Fruit fly (Drosophila melanogaster) whole organism, embryonic: Measurements from ENCODE around the gene CG46308.

ENCODE experiments used
- Aef1 ChIP-seq: fragments of 200-800 bp; sonication (Bioruptor generic); IDR thresholded peaks from 3 replicates; pipeline ENCODE4 v1.3.6; 2022; ENCODE audit warnings: missing biosample characterization, missing genetic modification characterization
- Asciz ChIP-seq: fragments of 200-800 bp; sonication (Bioruptor generic); optimal IDR thresholded peaks from 2 replicates; lab custom pipeline; 2017; ENCODE audit warnings: missing biosample characterization, mild to moderate bottlenecking, missing genetic modification characterization, missing genetic modification reagents
- B-H2 ChIP-seq: fragments of 200-800 bp; sonication (Bioruptor generic); optimal IDR thresholded peaks from 2 replicates; lab custom pipeline; 2018; ENCODE audit warnings: missing biosample characterization, mild to moderate bottlenecking, missing genetic modification characterization
- Bgb ChIP-seq: fragments of 200-800 bp; sonication (Bioruptor generic); IDR thresholded peaks from 2 replicates; pipeline ENCODE4 v1.3.6; 2022; ENCODE audit warnings: missing biosample characterization, missing genetic modification characterization; ENCODE audit not compliant: partially characterized antibody
- Blimp-1 ChIP-seq: fragments of 200-800 bp; sonication (Bioruptor generic); optimal IDR thresholded peaks from 3 replicates; lab custom pipeline; 2018; ENCODE audit warnings: missing biosample characterization, missing genetic modification characterization, mild to moderate bottlenecking, moderate library complexity, missing genetic modification reagents
- CG11696 ChIP-seq: fragments of 200-800 bp; sonication (Bioruptor generic); IDR thresholded peaks from 2 replicates; pipeline ENCODE4 v1.3.6; 2022; ENCODE audit warnings: missing biosample characterization, missing genetic modification characterization
- CG12659 ChIP-seq: fragments of 200-800 bp; sonication (Bioruptor generic); optimal IDR thresholded peaks from 3 replicates; lab custom pipeline; 2017; ENCODE audit warnings: mild to moderate bottlenecking, missing biosample characterization, missing genetic modification reagents, missing genetic modification characterization
- CG1529 ChIP-seq: fragments of 200-800 bp; sonication (Bioruptor generic); optimal IDR thresholded peaks from 3 replicates; lab custom pipeline; 2018; ENCODE audit warnings: missing biosample characterization, missing genetic modification characterization
- CG15601 ChIP-seq: fragments of 200-800 bp; sonication (Bioruptor generic); optimal IDR thresholded peaks from 3 replicates; lab custom pipeline; 2019; ENCODE audit warnings: missing biosample characterization, mild to moderate bottlenecking, missing genetic modification characterization, moderate library complexity
- CG16815 ChIP-seq: fragments of 200-800 bp; sonication (Bioruptor generic); optimal IDR thresholded peaks from 3 replicates; lab custom pipeline; 2017; ENCODE audit warnings: missing biosample characterization, mild to moderate bottlenecking, missing genetic modification characterization
- CG17385 ChIP-seq: fragments of 200-800 bp; sonication (Bioruptor generic); optimal IDR thresholded peaks from 3 replicates; lab custom pipeline; 2018; ENCODE audit warnings: missing biosample characterization, mild to moderate bottlenecking, missing genetic modification characterization
- CG1792 ChIP-seq: fragments of 200-800 bp; sonication (Bioruptor generic); optimal IDR thresholded peaks from 2 replicates; lab custom pipeline; 2016; ENCODE audit warnings: missing biosample characterization, missing genetic modification characterization
- CG2199 ChIP-seq: fragments of 200-800 bp; sonication (Bioruptor generic); IDR thresholded peaks from 3 replicates; pipeline ENCODE4 v1.3.6; 2022; ENCODE audit warnings: missing biosample characterization, missing genetic modification characterization
- CG2678 ChIP-seq: fragments of 200-800 bp; sonication (Bioruptor generic); optimal IDR thresholded peaks from 3 replicates; lab custom pipeline; 2019; ENCODE audit warnings: missing biosample characterization, mild to moderate bottlenecking, missing genetic modification characterization, moderate library complexity
- CG2875 ChIP-seq: fragments of 200-800 bp; sonication (Bioruptor generic); optimal IDR thresholded peaks from 2 replicates; lab custom pipeline; 2017; ENCODE audit warnings: missing biosample characterization, mild to moderate bottlenecking, missing genetic modification characterization, missing genetic modification reagents
- CG3065 ChIP-seq: fragments of 200-800 bp; sonication (Bioruptor generic); optimal IDR thresholded peaks from 2 replicates; lab custom pipeline; 2016; ENCODE audit warnings: missing biosample characterization, missing genetic modification characterization
- CG3407 ChIP-seq: fragments of 200-800 bp; sonication (Bioruptor generic); optimal IDR thresholded peaks from 2 replicates; lab custom pipeline; 2018; ENCODE audit warnings: missing biosample characterization, mild to moderate bottlenecking, missing genetic modification characterization
- CG3726 ChIP-seq: fragments of 200-800 bp; sonication (Bioruptor generic); IDR thresholded peaks from 3 replicates; pipeline ENCODE4, ENCODE4 v1.3.6; 2022; ENCODE audit warnings: missing biosample characterization, missing genetic modification characterization
- CG4282 ChIP-seq: fragments of 200-800 bp; sonication (Bioruptor generic); optimal IDR thresholded peaks from 2 replicates; lab custom pipeline; 2016; ENCODE audit warnings: missing biosample characterization, missing genetic modification characterization
- CG4820 ChIP-seq: fragments of 200-800 bp; sonication (Bioruptor generic); optimal IDR thresholded peaks from 3 replicates; lab custom pipeline; 2016; ENCODE audit warnings: missing biosample characterization, missing genetic modification characterization
- CG6689 ChIP-seq: fragments of 200-800 bp; sonication (Bioruptor generic); IDR thresholded peaks from 2 replicates; pipeline ENCODE4 v1.3.6; 2022; ENCODE audit warnings: missing biosample characterization, missing genetic modification characterization
- CG8290 ChIP-seq, 3 experiments: fragments of 200-800 bp; sonication (Bioruptor generic); optimal IDR thresholded peaks; 2 replicates each; lab custom pipeline; 2016 to 2019; ENCODE audit warnings: missing biosample characterization in 3 of 3, missing genetic modification characterization in 3 of 3, mild to moderate bottlenecking in 2 of 3, moderate library complexity in 1 of 3
- Dek ChIP-seq: fragments of 200-800 bp; sonication (Bioruptor generic); optimal IDR thresholded peaks from 3 replicates; lab custom pipeline; 2019; ENCODE audit warnings: missing biosample characterization, mild to moderate bottlenecking, missing genetic modification characterization, moderate library complexity
- Doc3 ChIP-seq: fragments of 200-800 bp; sonication (Bioruptor generic); IDR thresholded peaks from 3 replicates; pipeline ENCODE4 v1.3.6; 2022; ENCODE audit warnings: missing biosample characterization, missing genetic modification characterization; ENCODE audit not compliant: partially characterized antibody
- H2.0 ChIP-seq: fragments of 200-800 bp; sonication (Bioruptor generic); IDR thresholded peaks from 2 replicates; pipeline ENCODE4 v1.3.6; 2022; ENCODE audit warnings: missing biosample characterization, missing genetic modification characterization
- HLH3B ChIP-seq: fragments of 200-800 bp; sonication (Bioruptor generic); IDR thresholded peaks from 2 replicates; pipeline ENCODE4 v1.3.6; 2022; ENCODE audit warnings: missing biosample characterization, missing genetic modification characterization
- MESR4 ChIP-seq: fragments of 200-800 bp; sonication (Bioruptor generic); optimal IDR thresholded peaks from 2 replicates; lab custom pipeline; 2018; ENCODE audit warnings: missing biosample characterization, mild to moderate bottlenecking, missing genetic modification characterization, moderate library complexity
- Nf-YA ChIP-seq: fragments of 200-800 bp; sonication (Bioruptor generic); IDR thresholded peaks from 2 replicates; pipeline ENCODE4 v1.3.6; 2022; ENCODE audit warnings: missing biosample characterization, missing genetic modification characterization
- Opbp ChIP-seq: fragments of 200-800 bp; sonication (Bioruptor generic); IDR thresholded peaks from 3 replicates; pipeline ENCODE4 v1.3.6; 2022; ENCODE audit warnings: missing biosample characterization, missing genetic modification characterization; ENCODE audit not compliant: partially characterized antibody
- Poxn ChIP-seq: fragments of 200-800 bp; sonication (Bioruptor generic); IDR thresholded peaks from 2 replicates; pipeline ENCODE4 v1.3.6; 2022; ENCODE audit warnings: missing biosample characterization, missing genetic modification characterization
- btn ChIP-seq: fragments of 200-800 bp; sonication (Bioruptor generic); optimal IDR thresholded peaks from 2 replicates; lab custom pipeline; 2016; ENCODE audit warnings: missing biosample characterization, missing genetic modification characterization
- cg ChIP-seq: fragments of 200-800 bp; sonication (Bioruptor generic); optimal IDR thresholded peaks from 3 replicates; lab custom pipeline; 2019; ENCODE audit warnings: missing biosample characterization, mild to moderate bottlenecking, missing genetic modification characterization, moderate library complexity
- chn ChIP-seq: fragments of 200-800 bp; sonication (Bioruptor generic); optimal IDR thresholded peaks from 2 replicates; lab custom pipeline; 2016; ENCODE audit warnings: missing biosample characterization, missing genetic modification characterization
- exex ChIP-seq: fragments of 200-800 bp; sonication (Bioruptor generic); optimal IDR thresholded peaks from 4 replicates; lab custom pipeline; 2018; ENCODE audit warnings: missing biosample characterization, mild to moderate bottlenecking, missing genetic modification characterization, moderate library complexity
- gfzf ChIP-seq: fragments of 200-800 bp; sonication (Bioruptor generic); optimal IDR thresholded peaks from 2 replicates; lab custom pipeline; 2016; ENCODE audit warnings: missing biosample characterization, mild to moderate bottlenecking, missing genetic modification characterization, moderate library complexity
- gsb-n ChIP-seq: fragments of 200-800 bp; sonication (Bioruptor generic); optimal IDR thresholded peaks from 3 replicates; lab custom pipeline; 2018; ENCODE audit warnings: missing biosample characterization, mild to moderate bottlenecking, missing genetic modification characterization
- onecut ChIP-seq: fragments of 200-800 bp; sonication (Bioruptor generic); IDR thresholded peaks from 2 replicates; pipeline ENCODE4 v1.3.6; 2022; ENCODE audit warnings: missing biosample characterization, missing genetic modification characterization
- otp ChIP-seq: fragments of 200-800 bp; sonication (Bioruptor generic); IDR thresholded peaks from 3 replicates; pipeline ENCODE4, ENCODE4 v1.3.6; 2022; ENCODE audit warnings: missing biosample characterization, missing genetic modification characterization
- pan ChIP-seq, 4 experiments: fragments of >200 bp in 3 of 4; fragments of 200-800 bp in 1 of 4; sonication (Bioruptor generic) in 1 of 4; optimal IDR thresholded peaks in 3 of 4; IDR thresholded peaks in 1 of 4; 2 replicates each; pipeline versions ENCODE4 v1.3.6 to Lab custom; 2017 to 2022; ENCODE audit warnings: missing biosample characterization in 2 of 4, missing genetic modification characterization in 2 of 4, mixed read lengths in 1 of 4
- pfk ChIP-seq: fragments of 200-800 bp; sonication (Bioruptor generic); optimal IDR thresholded peaks from 2 replicates; lab custom pipeline; 2018; ENCODE audit warnings: missing biosample characterization, mild to moderate bottlenecking, missing genetic modification characterization, moderate library complexity
- repo ChIP-seq: fragments of 200-800 bp; sonication (Bioruptor generic); optimal IDR thresholded peaks from 2 replicates; lab custom pipeline; 2016; ENCODE audit warnings: missing biosample characterization, missing genetic modification characterization
- seq ChIP-seq: fragments of 200-800 bp; sonication (Bioruptor generic); IDR thresholded peaks from 2 replicates; pipeline ENCODE4 v1.3.6; 2022; ENCODE audit warnings: missing biosample characterization, missing genetic modification characterization
- sqz ChIP-seq: fragments of 200-800 bp; sonication (Bioruptor generic); optimal IDR thresholded peaks from 3 replicates; lab custom pipeline; 2018; ENCODE audit warnings: missing biosample characterization, mild to moderate bottlenecking, missing genetic modification characterization
- toy ChIP-seq: fragments of 200-800 bp; sonication (Bioruptor generic); IDR thresholded peaks from 2 replicates; pipeline ENCODE4 v1.3.6; 2022; ENCODE audit warnings: missing biosample characterization, missing genetic modification characterization
- trem ChIP-seq: fragments of 200-800 bp; optimal IDR thresholded peaks from 3 replicates; lab custom pipeline; 2019; ENCODE audit warnings: missing biosample characterization, mild to moderate bottlenecking, missing genetic modification characterization, moderate library complexity
- tx ChIP-seq: fragments of 200-800 bp; sonication (Bioruptor generic); optimal IDR thresholded peaks from 2 replicates; lab custom pipeline; 2016; ENCODE audit warnings: missing biosample characterization, missing genetic modification characterization
- zfh1 ChIP-seq: fragments of 200-800 bp; sonication (Bioruptor generic); IDR thresholded peaks from 3 replicates; pipeline ENCODE4 v1.3.6; 2022; ENCODE audit warnings: missing biosample characterization, missing genetic modification characterization

CG46308 gene

DNA sequence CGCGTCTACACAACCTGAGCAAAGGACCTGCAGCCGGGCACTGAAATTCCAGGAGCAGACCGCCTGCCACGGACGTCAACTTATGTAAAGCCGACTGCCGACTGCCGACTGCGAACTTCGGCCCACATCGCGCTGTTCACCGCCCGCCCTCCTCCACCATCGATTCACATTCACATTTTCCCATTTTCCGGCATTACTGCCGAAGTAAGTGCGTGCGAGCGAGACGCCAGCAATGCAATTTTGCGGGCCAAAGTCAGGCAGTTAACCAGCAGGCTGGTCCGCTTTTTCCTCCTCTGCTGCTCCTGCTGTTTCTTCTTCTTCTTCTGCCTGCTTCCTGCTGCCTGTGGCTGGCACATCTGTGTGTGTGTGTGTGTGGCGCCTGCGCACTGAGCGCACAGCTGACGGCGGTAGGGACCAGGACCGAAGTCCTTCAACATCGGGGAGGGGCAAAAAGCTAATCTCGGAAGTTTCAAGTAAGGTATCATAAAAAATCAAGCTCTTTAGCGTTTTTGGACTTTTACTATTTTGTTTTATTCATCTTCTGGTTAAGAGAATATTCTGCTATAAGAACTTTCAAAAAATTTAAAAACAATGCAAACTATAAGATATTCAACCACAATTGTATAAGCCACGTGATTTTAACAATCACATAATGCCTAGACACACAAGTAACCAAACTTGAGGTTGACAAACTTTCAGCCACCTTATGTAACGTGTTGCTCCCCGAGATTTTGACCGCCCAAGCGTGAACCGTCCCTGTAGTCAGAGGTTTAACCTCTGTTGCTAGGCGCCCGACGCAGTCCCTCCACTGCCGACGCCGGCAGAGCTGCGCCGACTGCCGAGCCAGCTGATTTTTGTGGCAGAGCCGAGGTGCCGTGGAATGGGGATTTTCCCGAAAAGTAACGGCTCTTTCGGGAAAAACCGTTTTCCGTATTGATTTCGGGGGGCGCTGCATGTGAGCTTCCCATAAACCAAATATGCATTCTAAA lies 86.5 kb downstream of the CG46308 start (continued):
- TF ChIP-seq B-H2 (GFP tag; lab: Kevin White, UChicago) (peak; percentile 21), Opbp (GFP tag; lab: Robert Waterston, UW) (peak; percentile 60; the same call in 1 of the 3 replicates), Dek (tag; lab: Kevin White, UChicago) (no peak), CG15601 (no peak), CG1792 (peak; percentile 23), MESR4 (no peak), CG2875 (GFP tag; lab: Kevin White, UChicago) (peak; percentile 11), seq (no peak), onecut (GFP tag; lab: Robert Waterston, UW) (peak; percentile 46; the same call in 1 of the 2 replicates), Bgb (GFP tag; lab: Robert Waterston, UW) (peak; percentile 40; the same call in 1 of the 2 replicates), CG6689 (GFP tag; lab: Robert Waterston, UW) (peak; percentile 34; the same call in 1 of the 2 replicates), Blimp-1 (GFP tag; lab: Kevin White, UChicago) (no peak), CG2678 (peak; percentile 72), H2.0 (GFP tag; lab: Robert Waterston, UW) (no peak), trem (tag; lab: Kevin White, UChicago) (peak; percentile 9), sqz (no peak), CG1529 (GFP tag; lab: Kevin White, UChicago) (no peak), zfh1 (GFP tag; lab: Robert Waterston, UW) (0 out of 3 replicates have a peak, but pooled peaks have one; percentile 7), CG3065 (GFP tag; lab: Kevin White, UChicago) (no peak), pan (optimal IDR thresholded peaks at IDR 0.05; lab: Kevin White, UChicago) (no peak), pan (GFP tag; optimal IDR thresholded peaks at IDR 0.05 in 1 of 2, IDR thresholded peaks at IDR 0.05 in 1 of 2) (no peak), Aef1 (GFP tag; lab: Robert Waterston, UW) (peak; percentile 7; the same call in 1 of the 3 replicates), CG8290 (GFP tag; optimal IDR thresholded peaks at IDR 0.05; lab: Kevin White, UChicago) (peak; percentile 41), CG8290 (tag; optimal IDR thresholded peaks at IDR 0.05; lab: Kevin White, UChicago) (peak in 1 of 2 experiments; percentile 32), tx (GFP tag; lab: Kevin White, UChicago) (peak; percentile 19), Doc3 (GFP tag; lab: Robert Waterston, UW) (no peak), toy (no peak), pfk (GFP tag; lab: Kevin White, UChicago) (no peak), exex (tag; lab: Kevin White, UChicago) (no peak), CG11696 (GFP tag; lab: Robert Waterston, UW) (no peak), CG4282 (no peak), CG3726 (GFP tag; lab: Robert Waterston, UW) (no peak), CG4820 (GFP tag; lab: Kevin White, UChicago) (no peak), otp (GFP tag; lab: Robert Waterston, UW) (no peak), CG17385 (GFP tag; lab: Kevin White, UChicago) (peak; percentile 77), CG16815 (GFP tag; lab: Kevin White, UChicago) (peak; percentile 68), repo (GFP tag; lab: Kevin White, UChicago) (peak; percentile 1), CG3407 (GFP tag; lab: Kevin White, UChicago) (no peak), gfzf (GFP tag; lab: Kevin White, UChicago) (no peak), Poxn (GFP tag; lab: Robert Waterston, UW) (no peak), Nf-YA (GFP tag; lab: Robert Waterston, UW) (no peak), btn (GFP tag; lab: Kevin White, UChicago) (no peak), Asciz (no peak), CG12659 (GFP tag; lab: Kevin White, UChicago) (peak; percentile 10), cg (peak; percentile 45), chn (GFP tag; lab: Kevin White, UChicago) (peak; percentile 26), gsb-n (tag; lab: Kevin White, UChicago) (no peak), CG2199 (GFP tag; lab: Robert Waterston, UW) (no peak), HLH3B (GFP tag; lab: Robert Waterston, UW) (no peak)
